Worm (Caenorhabditis elegans): ENCODE results near the gene K08D9.2.

DNA sequence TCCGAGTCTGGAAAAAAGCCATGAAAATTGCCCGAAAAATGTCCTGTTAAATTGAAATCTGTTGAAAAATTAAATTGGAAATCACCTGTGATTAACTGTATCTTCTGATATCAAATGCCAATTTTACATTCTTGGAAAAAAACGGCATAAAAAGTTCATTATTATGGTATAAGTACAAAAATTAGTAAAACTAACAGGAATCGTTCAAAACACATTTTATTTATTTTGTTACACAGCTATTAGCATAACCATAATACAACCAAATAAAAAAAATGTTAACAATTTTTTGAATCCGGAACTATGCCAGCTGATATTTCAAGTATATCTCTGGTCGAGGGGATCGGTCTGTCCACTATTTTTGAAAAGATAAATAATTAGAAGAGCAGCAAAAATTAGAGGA lies 3.1 kb downstream of the K08D9.2 start, which contains the start of gene K08D9.10:
- no peak for TF ChIP-seq ztf-7 (tag; optimal IDR thresholded peaks at IDR 0.05)
- TF ChIP-seq lin-39 (tag; optimal IDR thresholded peaks at IDR 0.05), result no peak
- no peak for TF ChIP-seq nhr-77 (tag; optimal IDR thresholded peaks at IDR 0.05)
- no peak for TF ChIP-seq jun-1 (tag; optimal IDR thresholded peaks at IDR 0.05)
- no peak for TF ChIP-seq pha-4 (GFP tag; IDR thresholded peaks at IDR 0.05)
- no peak for TF ChIP-seq pha-4 (tag; optimal IDR thresholded peaks at IDR 0.05)
- no peak for TF ChIP-seq ZK337.2 (GFP tag; IDR thresholded peaks at IDR 0.05)
- TF ChIP-seq aha-1 (tag), result no peak

Measured in whole organism, L4 larva.